Worm (Caenorhabditis elegans): ENCODE results near the gene gst-19.
A peak's percentile ranks its signal among the peaks of the same experiment; 100 is the strongest.

Gene gst-19

ce11 chrII:13636596-13636995 lies 9.7 kb upstream of the gst-19 start (continued):
- TF ChIP-seq nhr-42 (GFP tag; IDR thresholded peaks at IDR 0.05) (peak; percentile 43; the same call in 1 of the 2 replicates), fkh-10 (GFP tag; optimal IDR thresholded peaks at IDR 0.05) (no peak), T20F7.1 (GFP tag; optimal IDR thresholded peaks at IDR 0.05) (no peak), arid-1 (GFP tag; conservative IDR thresholded peaks at IDR 0.05) (no peak), zip-2 (tag; optimal IDR thresholded peaks at IDR 0.05) (no peak), ztf-11 (tag; optimal IDR thresholded peaks at IDR 0.05) (no peak), F44E2.7 (GFP tag; IDR thresholded peaks at IDR 0.05) (no peak), lin-38 (GFP tag; IDR thresholded peaks at IDR 0.05) (no peak), dve-1 (tag; optimal IDR thresholded peaks at IDR 0.05; ENCODE audit: insufficient read depth) (no peak), dmd-9 (GFP tag; IDR thresholded peaks at IDR 0.05) (no peak), egl-27 (tag; optimal IDR thresholded peaks at IDR 0.05) (no peak), ceh-62 (tag; optimal IDR thresholded peaks at IDR 0.05) (no peak), skn-1 (tag; optimal IDR thresholded peaks at IDR 0.05) (no peak), lsy-2 (tag; optimal IDR thresholded peaks at IDR 0.05) (peak in 1 of 2 experiments; percentile 31), duxl-1 (tag; optimal IDR thresholded peaks at IDR 0.05; ENCODE audit: poor library complexity) (peak; percentile 75), nhr-76 (tag; optimal IDR thresholded peaks at IDR 0.05) (no peak), zfp-3 (GFP tag; conservative IDR thresholded peaks at IDR 0.05) (no peak), mdt-29 (GFP tag; IDR thresholded peaks at IDR 0.05) (0 out of 2 replicates have a peak, but pooled peaks have one; percentile 5), Y105C5A.15 (GFP tag; IDR thresholded peaks at IDR 0.05) (no peak), egl-43 (GFP tag; IDR thresholded peaks at IDR 0.05) (no peak)

- TF ChIP-seq daf-16 (GFP tag; optimal IDR thresholded peaks at IDR 0.05): peak in 1 of 2 experiments; percentile 73
- peak; percentile 30 for TF ChIP-seq daf-16 (tag; optimal IDR thresholded peaks at IDR 0.05)
- TF ChIP-seq spr-1 (tag; optimal IDR thresholded peaks at IDR 0.05): no peak
- TF ChIP-seq ceh-32 (tag; optimal IDR thresholded peaks at IDR 0.05; ENCODE audit: poor library complexity): no peak
- peak; percentile 40 for TF ChIP-seq ztf-7 (tag; optimal IDR thresholded peaks at IDR 0.05)
Observed at ce11 chrII:13632238-13632637, 5.3 kb upstream of the gst-19 start, which contains the start of gene tag-10. TSS of gene tag-10 (plus strand) at chrII:13632584.

ce11 chrII:13630690-13631089 lies 3.7 kb upstream of the gst-19 start, which contains the start of the genes gst-17 and gst-18:
TSS of gene gst-17 (minus strand) at chrII:13630790.
TSS of gene gst-18 (minus strand) at chrII:13630887.
- no peak for TF ChIP-seq F44E2.7 (GFP tag; IDR thresholded peaks at IDR 0.05)
- no peak for TF ChIP-seq skn-1 (tag; optimal IDR thresholded peaks at IDR 0.05)
- TF ChIP-seq jun-1 (tag; optimal IDR thresholded peaks at IDR 0.05): no peak
- TF ChIP-seq ama-1 (optimal IDR thresholded peaks at IDR 0.05): no peak
- no peak for TF ChIP-seq ceh-82 (tag; optimal IDR thresholded peaks at IDR 0.05)

ce11 chrII:13624330-13624729 lies 2.6 kb downstream of the gst-19 start, which contains the start of gene gst-16:
TSS of gene gst-16 (minus strand) at chrII:13624440.
- TF ChIP-seq daf-16 (GFP tag; optimal IDR thresholded peaks at IDR 0.05) (no peak), daf-16 (tag; optimal IDR thresholded peaks at IDR 0.05) (peak; percentile 26), aha-1 (tag) (peak; percentile 39), tag-97 (GFP tag; IDR thresholded peaks at IDR 0.05) (no peak), nhr-48 (tag; optimal IDR thresholded peaks at IDR 0.05) (peak; percentile 16), pha-4 (GFP tag; IDR thresholded peaks at IDR 0.05) (no peak), pha-4 (tag; optimal IDR thresholded peaks at IDR 0.05) (no peak)

ce11 chrII:13617808-13618207 lies 9.1 kb downstream of the gst-19 start, which contains the start of gene gst-12:
TSS of gene gst-12 (minus strand) at chrII:13618061.
- TF ChIP-seq snpc-1.2 (GFP tag; IDR thresholded peaks at IDR 0.05) (no peak), mxl-3 (GFP tag; optimal IDR thresholded peaks at IDR 0.05) (peak; percentile 79), aha-1 (tag) (peak; percentile 65), unc-62 (GFP tag; optimal IDR thresholded peaks at IDR 0.05 in 1 of 2) (peak in 1 of 2 experiments; percentile 68), unc-62 (tag; optimal IDR thresholded peaks at IDR 0.05) (no peak), spr-3 (GFP tag; optimal IDR thresholded peaks at IDR 0.05) (no peak), F10B5.3 (tag; optimal IDR thresholded peaks at IDR 0.05) (no peak), tag-97 (GFP tag; IDR thresholded peaks at IDR 0.05) (no peak)
